Worm (Caenorhabditis elegans) whole organism, early embryonic: ENCODE results near the gene ZK1010.12.

Experiments
- F13C5.2 ChIP-seq: sonication (generic microtip); optimal IDR thresholded peaks from 2 replicates; lab custom pipeline; 2017; ENCODE audit warnings: mild to moderate bottlenecking, missing genetic modification characterization, inconsistent platforms, missing compliant biosample characterization
- aly-1 ChIP-seq: sonication (generic microtip); optimal IDR thresholded peaks from 2 replicates; lab custom pipeline; 2016; ENCODE audit warnings: missing genetic modification characterization, missing compliant biosample characterization
- ama-1 ChIP-seq: fragments of 150-350 bp; optimal IDR thresholded peaks from 2 replicates; lab custom pipeline; 2014
- sea-1 ChIP-seq: fragments of 200-800 bp; sonication (Bioruptor generic); conservative IDR thresholded peaks from 2 replicates; pipeline ENCODE4 v1.3.6; 2022; ENCODE audit warnings: missing genetic modification characterization, missing compliant biosample characterization
- tbx-37 ChIP-seq: fragments of 200-800 bp; sonication (Bioruptor generic); conservative IDR thresholded peaks from 2 replicates; pipeline ENCODE4 v1.3.6; 2022; ENCODE audit warnings: missing genetic modification reagents, missing genetic modification characterization, missing compliant biosample characterization
- tra-4 ChIP-seq: sonication (generic microtip); optimal IDR thresholded peaks from 2 replicates; lab custom pipeline; 2017; ENCODE audit warnings: missing genetic modification characterization, missing compliant biosample characterization

DNA sequence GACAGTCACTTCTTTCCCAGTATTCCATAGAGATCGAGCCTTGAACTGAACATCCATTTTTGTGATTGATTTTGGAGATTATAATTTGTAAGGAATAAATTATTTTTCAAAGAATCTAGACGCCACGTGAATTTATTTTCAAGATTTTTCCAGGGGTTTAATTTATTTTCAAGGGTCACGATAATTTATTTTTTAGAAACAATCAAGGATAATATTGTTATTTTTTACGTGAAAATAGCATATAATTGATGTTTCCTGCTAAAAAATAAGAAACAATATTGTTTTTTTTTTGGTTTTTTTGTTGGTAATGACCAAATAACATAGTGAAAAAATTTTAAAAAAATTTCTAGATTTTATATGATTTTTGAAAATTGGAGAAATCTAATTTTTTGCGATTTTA, 38.5 kb downstream of the ZK1010.12 start, which contains the start of gene F14F7.4:
- TF ChIP-seq F13C5.2 (tag; lab: Kevin White, UChicago) (no peak), tra-4 (tag; lab: Kevin White, UChicago) (no peak), sea-1 (no peak), ama-1 (no peak), aly-1 (tag; lab: Kevin White, UChicago) (no peak), tbx-37 (GFP tag; lab: Robert Waterston, UW) (no peak)
